Worm (Caenorhabditis elegans) whole organism, late embryonic: ENCODE results near the gene atg-18.

ENCODE experiments used
- ceh-14 ChIP-seq: sonication (generic microtip); optimal IDR thresholded peaks from 2 replicates; lab custom pipeline; 2016; ENCODE audit warnings: missing genotype, missing genetic modification characterization, missing compliant biosample characterization
- ceh-22 ChIP-seq: sonication (generic microtip); optimal IDR thresholded peaks from 2 replicates; lab custom pipeline; 2017; ENCODE audit warnings: missing biosample characterization, missing genetic modification characterization
- lin-11 ChIP-seq: fragments of 200-800 bp; sonication (Bioruptor generic); optimal IDR thresholded peaks from 2 replicates; lab custom pipeline; 2018; ENCODE audit warnings: mild to moderate bottlenecking, missing genetic modification characterization, missing compliant biosample characterization
- nfya-1 ChIP-seq: sonication (generic microtip); optimal IDR thresholded peaks from 2 replicates; lab custom pipeline; 2017; ENCODE audit warnings: missing genetic modification characterization, mild to moderate bottlenecking, missing compliant biosample characterization, antibody characterized with exemption, moderate library complexity
- nhr-11 ChIP-seq: fragments of 150-350 bp; optimal IDR thresholded peaks from 2 replicates; lab custom pipeline; 2014; ENCODE audit warnings: missing biosample characterization, missing genetic modification characterization
- pax-1 ChIP-seq: fragments of 150-350 bp; optimal IDR thresholded peaks from 2 replicates; lab custom pipeline; 2014; ENCODE audit warnings: missing biosample characterization, missing genetic modification characterization
- pha-2 ChIP-seq: sonication (generic microtip); optimal IDR thresholded peaks from 2 replicates; lab custom pipeline; 2017; ENCODE audit warnings: mild to moderate bottlenecking, missing genetic modification characterization, missing compliant biosample characterization
- pha-4 ChIP-seq: fragments of 150-350 bp; optimal IDR thresholded peaks from 2 replicates; lab custom pipeline; 2018; ENCODE audit warnings: missing biosample characterization, missing genetic modification reagents, missing genetic modification characterization
- tbx-2 ChIP-seq: sonication (generic microtip); optimal IDR thresholded peaks from 2 replicates; lab custom pipeline; 2016; ENCODE audit warnings: missing genetic modification characterization, missing compliant biosample characterization
- ttx-3 ChIP-seq: sonication (generic microtip); optimal IDR thresholded peaks from 2 replicates; lab custom pipeline; 2016; ENCODE audit warnings: missing genetic modification reagents, missing genetic modification characterization, missing compliant biosample characterization
- unc-3 ChIP-seq, 2 experiments: fragments of 200-800 bp in 1 of 2; sonication (Bioruptor generic) in 1 of 2; sonication (generic microtip) in 1 of 2; conservative IDR thresholded peaks in 1 of 2; optimal IDR thresholded peaks in 1 of 2; 2 replicates each; pipeline versions ENCODE4 v1.3.6 to Lab custom; 2016 to 2022; ENCODE audit warnings: missing compliant biosample characterization in 2 of 2, missing genetic modification characterization in 2 of 2, missing genetic modification reagents in 1 of 2

ce11 chrV:8648251-8648650, 17.1 kb upstream of the atg-18 start:
- no peak for TF ChIP-seq pax-1
- no peak for TF ChIP-seq pha-2 (tag; lab: Kevin White, UChicago)
- TF ChIP-seq lin-11 (tag; lab: Kevin White, UChicago): no peak
- TF ChIP-seq ceh-22 (tag; lab: Kevin White, UChicago): no peak
- TF ChIP-seq ceh-14 (tag; lab: Kevin White, UChicago): no peak
- TF ChIP-seq nfya-1: no peak
- no peak for TF ChIP-seq pha-4 (tag; lab: Kevin White, UChicago)
- no peak for TF ChIP-seq nhr-11 (tag; lab: Kevin White, UChicago)
- no peak for TF ChIP-seq ttx-3
- no peak for TF ChIP-seq tbx-2 (tag; lab: Kevin White, UChicago)
- no peak for TF ChIP-seq unc-3 (GFP tag; conservative IDR thresholded peaks at IDR 0.05; lab: Robert Waterston, UW)
- no peak for TF ChIP-seq unc-3 (tag; optimal IDR thresholded peaks at IDR 0.05; lab: Kevin White, UChicago)
